Worm (Caenorhabditis elegans) whole organism, early embryonic: ENCODE results near the gene Y55F3BR.6.

Experiments used
- B0310.2 ChIP-seq: sonication (generic microtip); optimal IDR thresholded peaks from 2 replicates; lab custom pipeline; 2016; ENCODE audit warnings: mild to moderate bottlenecking, missing genetic modification characterization, missing compliant biosample characterization
- F13C5.2 ChIP-seq: sonication (generic microtip); optimal IDR thresholded peaks from 2 replicates; lab custom pipeline; 2017; ENCODE audit warnings: mild to moderate bottlenecking, missing genetic modification characterization, inconsistent platforms, missing compliant biosample characterization
- aly-1 ChIP-seq: sonication (generic microtip); optimal IDR thresholded peaks from 2 replicates; lab custom pipeline; 2016; ENCODE audit warnings: missing genetic modification characterization, missing compliant biosample characterization
- ama-1 ChIP-seq: fragments of 150-350 bp; optimal IDR thresholded peaks from 2 replicates; lab custom pipeline; 2014
- ceh-13 ChIP-seq: fragments of 200-800 bp; sonication (Bioruptor generic); optimal IDR thresholded peaks from 2 replicates; lab custom pipeline; 2018; ENCODE audit warnings: mild to moderate bottlenecking, missing genetic modification characterization, missing compliant biosample characterization
- ceh-36 ChIP-seq: sonication (generic microtip); optimal IDR thresholded peaks from 2 replicates; lab custom pipeline; 2016; ENCODE audit warnings: missing genetic modification characterization, inconsistent platforms, missing compliant biosample characterization
- ets-7 ChIP-seq: sonication (generic microtip); optimal IDR thresholded peaks from 2 replicates; lab custom pipeline; 2016; ENCODE audit warnings: missing genotype, missing genetic modification characterization, missing compliant biosample characterization
- flt-1 ChIP-seq: fragments of 200-800 bp; sonication (Bioruptor generic); IDR thresholded peaks from 2 replicates; pipeline ENCODE4 v1.3.6; 2022; ENCODE audit warnings: missing genetic modification characterization, missing compliant biosample characterization
- hmbx-1 ChIP-seq: sonication (generic microtip); optimal IDR thresholded peaks from 2 replicates; lab custom pipeline; 2016; ENCODE audit warnings: mild to moderate bottlenecking, missing genetic modification characterization, missing compliant biosample characterization
- hmg-4 ChIP-seq: fragments of 200-800 bp; sonication (Bioruptor generic); optimal IDR thresholded peaks from 2 replicates; lab custom pipeline; 2018; ENCODE audit warnings: mild to moderate bottlenecking, missing genetic modification characterization, missing compliant biosample characterization
- hnd-1 ChIP-seq: sonication (generic microtip); optimal IDR thresholded peaks from 2 replicates; lab custom pipeline; 2016; ENCODE audit warnings: missing genetic modification characterization, missing compliant biosample characterization
- pes-1 ChIP-seq: fragments of 200-800 bp; sonication (Bioruptor generic); IDR thresholded peaks from 2 replicates; pipeline ENCODE4 v1.3.6; 2022; ENCODE audit warnings: missing genetic modification reagents, missing genetic modification characterization, missing compliant biosample characterization
- scrt-1 ChIP-seq: fragments of 200-800 bp; sonication (Bioruptor generic); IDR thresholded peaks from 2 replicates; pipeline ENCODE4 v1.3.6; 2022; ENCODE audit warnings: missing genetic modification characterization, missing compliant biosample characterization
- sea-1 ChIP-seq: fragments of 200-800 bp; sonication (Bioruptor generic); conservative IDR thresholded peaks from 2 replicates; pipeline ENCODE4 v1.3.6; 2022; ENCODE audit warnings: missing genetic modification characterization, missing compliant biosample characterization
- tbx-11 ChIP-seq: fragments of 200-800 bp; sonication (Bioruptor generic); IDR thresholded peaks from 2 replicates; pipeline ENCODE4 v1.3.6; 2022; ENCODE audit warnings: missing genetic modification characterization, missing compliant biosample characterization
- tbx-37 ChIP-seq: fragments of 200-800 bp; sonication (Bioruptor generic); conservative IDR thresholded peaks from 2 replicates; pipeline ENCODE4 v1.3.6; 2022; ENCODE audit warnings: missing genetic modification reagents, missing genetic modification characterization, missing compliant biosample characterization
- tra-4 ChIP-seq: sonication (generic microtip); optimal IDR thresholded peaks from 2 replicates; lab custom pipeline; 2017; ENCODE audit warnings: missing genetic modification characterization, missing compliant biosample characterization

The Y55F3BR.6 gene

ce11 chrIV:824854-825253, 17.1 kb downstream of the Y55F3BR.6 start, which contains the start of gene zipt-15:
Gene zipt-15, minus strand, starts transcription at chrIV:824954.
- TF ChIP-seq ets-7 (tag; lab: Kevin White, UChicago): no peak
- TF ChIP-seq ceh-36: no peak
- no peak for TF ChIP-seq tbx-11 (GFP tag; lab: Robert Waterston, UW)
- TF ChIP-seq B0310.2 (tag; lab: Kevin White, UChicago): no peak
- no peak for TF ChIP-seq hmg-4 (GFP tag; lab: Kevin White, UChicago)
- no peak for TF ChIP-seq tbx-37 (GFP tag; lab: Robert Waterston, UW)
- no peak for TF ChIP-seq ceh-13 (GFP tag; lab: Kevin White, UChicago)
- no peak for TF ChIP-seq F13C5.2 (tag; lab: Kevin White, UChicago)
- no peak for TF ChIP-seq flt-1 (GFP tag; lab: Robert Waterston, UW)
- TF ChIP-seq aly-1: no peak
- TF ChIP-seq scrt-1: no peak
- no peak for TF ChIP-seq pes-1 (GFP tag; lab: Robert Waterston, UW)
- TF ChIP-seq tra-4 (tag; lab: Kevin White, UChicago): no peak
- TF ChIP-seq ama-1 (lab: Kevin White, UChicago): no peak
- TF ChIP-seq hnd-1 (tag; lab: Kevin White, UChicago): no peak

- TF ChIP-seq hmg-4 (GFP tag; lab: Kevin White, UChicago): no peak
- peak; percentile 52; the same call in 1 of the 2 replicates for TF ChIP-seq scrt-1
- TF ChIP-seq tbx-11 (GFP tag; lab: Robert Waterston, UW): no peak
- TF ChIP-seq pes-1 (GFP tag; lab: Robert Waterston, UW): no peak
- TF ChIP-seq tra-4 (tag; lab: Kevin White, UChicago): no peak
- TF ChIP-seq ceh-13 (GFP tag; lab: Kevin White, UChicago): no peak
- TF ChIP-seq B0310.2 (tag; lab: Kevin White, UChicago): no peak
- no peak for TF ChIP-seq aly-1
- no peak for TF ChIP-seq flt-1 (GFP tag; lab: Robert Waterston, UW)
Measured at ce11 chrIV:817879-818278, 24.0 kb downstream of the Y55F3BR.6 start.

ce11 chrIV:813341-813740, 28.6 kb downstream of the Y55F3BR.6 start:
- TF ChIP-seq tbx-11 (GFP tag; lab: Robert Waterston, UW): peak; percentile 61; the same call in 1 of the 2 replicates
- TF ChIP-seq flt-1 (GFP tag; lab: Robert Waterston, UW): peak; percentile 63
- TF ChIP-seq pes-1 (GFP tag; lab: Robert Waterston, UW): peak; percentile 78
- 0 out of 2 replicates have a peak, but pooled peaks have one; percentile 24 for TF ChIP-seq sea-1

- TF ChIP-seq scrt-1: no peak
Measured at ce11 chrIV:807027-807516, 34.9 kb downstream of the Y55F3BR.6 start, which contains the start of gene Y55F3BL.6. Gene Y55F3BL.6, minus strand, starts transcription at chrIV:807077.

ce11 chrIV:805693-806092, 36.2 kb downstream of the Y55F3BR.6 start:
- TF ChIP-seq ets-7 (tag; lab: Kevin White, UChicago) (no peak), tra-4 (tag; lab: Kevin White, UChicago) (no peak), pes-1 (GFP tag; lab: Robert Waterston, UW) (0 out of 2 replicates have a peak, but pooled peaks have one; percentile 6), hmbx-1 (tag; lab: Kevin White, UChicago) (no peak)

- TF ChIP-seq ama-1 (lab: Kevin White, UChicago) (no peak), hmbx-1 (tag; lab: Kevin White, UChicago) (no peak), B0310.2 (tag; lab: Kevin White, UChicago) (no peak), ceh-13 (GFP tag; lab: Kevin White, UChicago) (no peak), tbx-37 (GFP tag; lab: Robert Waterston, UW) (no peak), flt-1 (GFP tag; lab: Robert Waterston, UW) (no peak), tbx-11 (GFP tag; lab: Robert Waterston, UW) (no peak), ceh-36 (no peak), pes-1 (GFP tag; lab: Robert Waterston, UW) (no peak), ets-7 (tag; lab: Kevin White, UChicago) (no peak), aly-1 (no peak), F13C5.2 (tag; lab: Kevin White, UChicago) (no peak), hmg-4 (GFP tag; lab: Kevin White, UChicago) (no peak), hnd-1 (tag; lab: Kevin White, UChicago) (no peak), scrt-1 (no peak), sea-1 (no peak), tra-4 (tag; lab: Kevin White, UChicago) (no peak)
Measured at ce11 chrIV:804802-805201, 37.1 kb downstream of the Y55F3BR.6 start, which contains the start of gene Y55F3BL.4. Gene Y55F3BL.4, plus strand, starts transcription at chrIV:805102.

- TF ChIP-seq ama-1 (lab: Kevin White, UChicago) (no peak), hmg-4 (GFP tag; lab: Kevin White, UChicago) (no peak), tbx-11 (GFP tag; lab: Robert Waterston, UW) (no peak), sea-1 (no peak), ceh-13 (GFP tag; lab: Kevin White, UChicago) (no peak), aly-1 (no peak), ceh-36 (no peak), F13C5.2 (tag; lab: Kevin White, UChicago) (no peak), hnd-1 (tag; lab: Kevin White, UChicago) (no peak), hmbx-1 (tag; lab: Kevin White, UChicago) (no peak), pes-1 (GFP tag; lab: Robert Waterston, UW) (no peak), ets-7 (tag; lab: Kevin White, UChicago) (no peak), tra-4 (tag; lab: Kevin White, UChicago) (no peak), tbx-37 (GFP tag; lab: Robert Waterston, UW) (no peak), B0310.2 (tag; lab: Kevin White, UChicago) (no peak), flt-1 (GFP tag; lab: Robert Waterston, UW) (no peak), scrt-1 (no peak)
Measured at ce11 chrIV:801162-801561, 40.8 kb downstream of the Y55F3BR.6 start.
